Worm (Caenorhabditis elegans) whole organism, L1 larva: ENCODE measurements around the gene marg-1.

Experiments used
- C34B4.2 ChIP-seq: sonication (generic microtip); optimal IDR thresholded peaks from 2 replicates; lab custom pipeline; 2017; ENCODE audit warnings: mild to moderate bottlenecking, missing genetic modification characterization, missing compliant biosample characterization
- alr-1 ChIP-seq: fragments of 200-800 bp; sonication (Bioruptor generic); optimal IDR thresholded peaks from 2 replicates; lab custom pipeline; 2018; ENCODE audit warnings: borderline replicate concordance, mild to moderate bottlenecking, missing genetic modification characterization, missing compliant biosample characterization
- aly-2 ChIP-seq: fragments of 150-350 bp; optimal IDR thresholded peaks from 2 replicates; lab custom pipeline; 2014; ENCODE audit warnings: missing biosample characterization, missing genetic modification characterization
- blmp-1 ChIP-seq: fragments of 150-350 bp; optimal IDR thresholded peaks from 2 replicates; lab custom pipeline; 2014; ENCODE audit warnings: missing biosample characterization, missing genetic modification characterization
- ceh-82 ChIP-seq, 3 experiments: fragments of 150-350 bp in 1 of 3; sonication (generic microtip) in 2 of 3; optimal IDR thresholded peaks; 2 replicates each; lab custom pipeline; 2014 to 2017; ENCODE audit warnings: missing biosample characterization in 3 of 3, missing genetic modification characterization in 3 of 3
- ceh-88 ChIP-seq: fragments of 200-800 bp; sonication (Bioruptor generic); IDR thresholded peaks from 2 replicates; pipeline ENCODE4 v1.3.6; 2022; ENCODE audit warnings: missing genetic modification characterization, missing compliant biosample characterization
- dsc-1 ChIP-seq: sonication (generic microtip); optimal IDR thresholded peaks from 2 replicates; lab custom pipeline; 2016; ENCODE audit warnings: mild to moderate bottlenecking, missing genetic modification characterization, missing compliant biosample characterization
- efl-1 ChIP-seq, 4 experiments: fragments of 150-350 bp; optimal IDR thresholded peaks in 3 of 4; peaks in 1 of 4; 1 replicate in 1 of 4; 2 replicates in 3 of 4; lab custom pipeline; 2014; ENCODE audit warnings: missing biosample characterization in 2 of 4, missing genetic modification characterization in 2 of 4, missing genetic modification reagents in 2 of 4
- efl-3 ChIP-seq: fragments of 200-800 bp; sonication (Bioruptor generic); optimal IDR thresholded peaks from 2 replicates; lab custom pipeline; 2018; ENCODE audit warnings: mild to moderate bottlenecking, missing genetic modification characterization, missing compliant biosample characterization
- egl-13 ChIP-seq: sonication (generic microtip); optimal IDR thresholded peaks from 2 replicates; lab custom pipeline; 2016; ENCODE audit warnings: missing genotype, missing genetic modification reagents, missing genetic modification characterization, missing compliant biosample characterization
- egl-27 ChIP-seq, 2 experiments: fragments of 150-350 bp in 1 of 2; sonication (generic microtip); optimal IDR thresholded peaks; 3 replicates each; lab custom pipeline; 2017 to 2018; ENCODE audit warnings: missing biosample characterization in 2 of 2, missing genetic modification characterization in 2 of 2, missing genetic modification reagents in 2 of 2
- elt-2 ChIP-seq: sonication (generic microtip); optimal IDR thresholded peaks from 2 replicates; lab custom pipeline; 2016; ENCODE audit warnings: missing genetic modification characterization, mild to moderate bottlenecking, inconsistent platforms, missing compliant biosample characterization, missing genetic modification reagents
- elt-3 ChIP-seq, 6 experiments: fragments of 150-350 bp in 1 of 6; sonication (generic microtip); optimal IDR thresholded peaks; 2 replicates each; lab custom pipeline; 2017 to 2018; ENCODE audit warnings: missing biosample characterization in 6 of 6, missing genetic modification characterization in 6 of 6, inconsistent platforms in 1 of 6
- ets-5 ChIP-seq: fragments of 200-800 bp; sonication (Bioruptor generic); IDR thresholded peaks from 2 replicates; pipeline ENCODE4 v1.3.6; 2022; ENCODE audit warnings: missing genetic modification characterization, missing compliant biosample characterization
- fkh-10 ChIP-seq: sonication (generic microtip); optimal IDR thresholded peaks from 2 replicates; lab custom pipeline; 2017; ENCODE audit warnings: missing biosample characterization, missing genetic modification reagents, missing genetic modification characterization
- fkh-4 ChIP-seq: sonication (generic microtip); optimal IDR thresholded peaks from 2 replicates; lab custom pipeline; 2016; ENCODE audit warnings: missing compliant biosample characterization, missing genetic modification characterization, borderline replicate concordance
- grh-1 ChIP-seq: fragments of 200-800 bp; sonication (Bioruptor generic); IDR thresholded peaks from 2 replicates; pipeline ENCODE4 v1.3.6; 2022; ENCODE audit warnings: missing genetic modification reagents, missing genetic modification characterization, missing compliant biosample characterization
- hpl-2 ChIP-seq: fragments of 150-350 bp; optimal IDR thresholded peaks from 2 replicates; lab custom pipeline; 2014; ENCODE audit warnings: missing biosample characterization, missing genetic modification reagents, missing genetic modification characterization
- isw-1 ChIP-seq: fragments of 200-800 bp; sonication (Bioruptor generic); IDR thresholded peaks from 2 replicates; pipeline ENCODE4 v1.3.6; 2022; ENCODE audit warnings: missing genetic modification characterization, missing compliant biosample characterization
- lin-14 ChIP-seq: fragments of 200-800 bp; sonication (Bioruptor generic); optimal IDR thresholded peaks from 2 replicates; lab custom pipeline; 2018; ENCODE audit warnings: mild to moderate bottlenecking, missing genetic modification characterization, moderate library complexity, missing compliant biosample characterization
- lin-35 ChIP-seq, 2 experiments: fragments of 150-350 bp; optimal IDR thresholded peaks; 2 replicates each; lab custom pipeline; 2014; ENCODE audit warnings: missing biosample characterization in 2 of 2, missing genetic modification characterization in 2 of 2, missing genetic modification reagents in 2 of 2
- lsy-2 ChIP-seq, 2 experiments: fragments of 150-350 bp; optimal IDR thresholded peaks; 2 replicates each; lab custom pipeline; 2014; ENCODE audit warnings: missing biosample characterization in 2 of 2, missing genetic modification characterization in 2 of 2
- mdl-1 ChIP-seq, 2 experiments: fragments of 150-350 bp; optimal IDR thresholded peaks; 2 replicates each; lab custom pipeline; 2014 to 2017; ENCODE audit warnings: missing biosample characterization in 2 of 2, missing genetic modification characterization in 2 of 2, inconsistent platforms in 1 of 2
- mef-2 ChIP-seq: fragments of 150-350 bp; optimal IDR thresholded peaks from 2 replicates; lab custom pipeline; 2014; ENCODE audit warnings: missing biosample characterization, missing genetic modification characterization
- nhr-12 ChIP-seq: sonication (generic microtip); optimal IDR thresholded peaks from 2 replicates; lab custom pipeline; 2017; ENCODE audit warnings: missing biosample characterization, missing genetic modification characterization
- nhr-19 ChIP-seq: fragments of 200-800 bp; sonication (Bioruptor generic); conservative IDR thresholded peaks from 2 replicates; pipeline ENCODE4 v1.3.6; 2022; ENCODE audit warnings: missing genetic modification characterization, missing compliant biosample characterization
- nhr-20 ChIP-seq: sonication (generic microtip); optimal IDR thresholded peaks from 2 replicates; lab custom pipeline; 2016; ENCODE audit warnings: mild to moderate bottlenecking, missing genetic modification characterization, missing compliant biosample characterization
- nhr-28 ChIP-seq: fragments of 150-350 bp; optimal IDR thresholded peaks from 2 replicates; lab custom pipeline; 2014; ENCODE audit warnings: missing biosample characterization, missing genetic modification characterization
- nhr-47 ChIP-seq: sonication (generic microtip); optimal IDR thresholded peaks from 2 replicates; lab custom pipeline; 2016; ENCODE audit warnings: mild to moderate bottlenecking, missing genetic modification characterization, moderate library complexity, missing compliant biosample characterization
- nhr-71 ChIP-seq: sonication (generic microtip); optimal IDR thresholded peaks from 2 replicates; lab custom pipeline; 2016; ENCODE audit warnings: mild to moderate bottlenecking, missing genetic modification characterization, moderate library complexity, missing compliant biosample characterization
- nhr-84 ChIP-seq: sonication (generic microtip); optimal IDR thresholded peaks from 2 replicates; lab custom pipeline; 2017; ENCODE audit warnings: missing biosample characterization, missing genetic modification characterization
- nhr-85 ChIP-seq: sonication (generic microtip); peaks from one replicate; lab custom pipeline; 2016; ENCODE audit warnings: missing genetic modification characterization, inconsistent platforms, missing compliant biosample characterization
- nhr-90 ChIP-seq: sonication (generic microtip); optimal IDR thresholded peaks from 2 replicates; lab custom pipeline; 2016; ENCODE audit warnings: mild to moderate bottlenecking, missing genetic modification characterization, missing compliant biosample characterization; ENCODE audit not compliant: poor library complexity
- pax-3 ChIP-seq: fragments of 200-800 bp; sonication (Bioruptor generic); optimal IDR thresholded peaks from 2 replicates; lab custom pipeline; 2018; ENCODE audit warnings: mild to moderate bottlenecking, missing genetic modification characterization, moderate library complexity, missing compliant biosample characterization
- pqm-1 ChIP-seq: sonication (generic microtip); optimal IDR thresholded peaks from 3 replicates; lab custom pipeline; 2017; ENCODE audit warnings: missing biosample characterization, missing genetic modification characterization
- rnt-1 ChIP-seq: sonication (generic microtip); optimal IDR thresholded peaks from 2 replicates; lab custom pipeline; 2016; ENCODE audit warnings: mild to moderate bottlenecking, missing genetic modification characterization, moderate library complexity, missing compliant biosample characterization
- snu-23 ChIP-seq: sonication (generic microtip); optimal IDR thresholded peaks from 2 replicates; lab custom pipeline; 2016; ENCODE audit warnings: missing genetic modification characterization, missing compliant biosample characterization
- unc-86 ChIP-seq: sonication (generic microtip); optimal IDR thresholded peaks from 2 replicates; lab custom pipeline; 2016; ENCODE audit warnings: missing genetic modification characterization, missing compliant biosample characterization
- vab-15 ChIP-seq: sonication (generic microtip); optimal IDR thresholded peaks from 2 replicates; lab custom pipeline; 2017; ENCODE audit warnings: missing genotype, mild to moderate bottlenecking, missing genetic modification characterization, missing compliant biosample characterization
- xbp-1 ChIP-seq: sonication (generic microtip); optimal IDR thresholded peaks from 2 replicates; lab custom pipeline; 2016; ENCODE audit warnings: missing genetic modification characterization, missing compliant biosample characterization
- ztf-11 ChIP-seq, 2 experiments: sonication (generic microtip); optimal IDR thresholded peaks; 2 replicates each; lab custom pipeline; 2016 to 2017; ENCODE audit warnings: missing genetic modification characterization in 2 of 2, missing biosample characterization in 1 of 2, missing compliant biosample characterization in 1 of 2

marg-1 gene

DNA sequence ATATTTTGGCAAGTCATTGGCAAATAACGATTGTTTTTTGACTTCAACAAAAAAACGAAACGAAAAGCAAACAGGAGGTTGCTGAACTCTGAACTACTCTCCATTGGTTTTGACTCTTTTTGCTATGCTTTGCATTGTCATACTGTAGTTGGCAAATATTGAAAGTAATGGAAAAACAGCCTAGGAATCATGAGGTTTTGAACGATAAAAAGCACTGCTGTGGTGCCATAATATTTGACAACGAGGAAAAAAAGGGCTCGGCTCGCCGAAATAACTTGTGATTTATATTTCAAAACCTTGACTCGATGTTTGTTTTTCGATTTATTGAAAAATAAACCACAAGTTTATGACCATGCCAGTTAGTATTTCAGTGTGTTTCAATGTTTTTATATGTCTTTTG is 38.8 kb upstream of the marg-1 start (continued):
- TF ChIP-seq egl-13 (tag; lab: Kevin White, UChicago) (no peak), snu-23 (GFP tag; lab: Kevin White, UChicago) (no peak), unc-86 (tag; lab: Kevin White, UChicago) (no peak), elt-2 (no peak), C34B4.2 (no peak), ets-5 (GFP tag; lab: Robert Waterston, UW) (no peak), xbp-1 (tag; lab: Kevin White, UChicago) (no peak), isw-1 (no peak), ceh-88 (no peak), rnt-1 (no peak), dsc-1 (tag; lab: Kevin White, UChicago) (no peak), grh-1 (GFP tag; lab: Robert Waterston, UW) (no peak), ceh-82 (tag; optimal IDR thresholded peaks at IDR 0.05; lab: Kevin White, UChicago) (no peak), nhr-12 (no peak), aly-2 (tag; lab: Kevin White, UChicago) (no peak), efl-1 (optimal IDR thresholded peaks at IDR 0.05; lab: Kevin White, UChicago) (no peak), efl-1 (GFP tag; optimal IDR thresholded peaks at IDR 0.05 in 1 of 2; lab: Kevin White, UChicago) (peak in 1 of 2 experiments; percentile 66), fkh-10 (GFP tag; lab: Kevin White, UChicago) (no peak), mef-2 (tag; lab: Kevin White, UChicago) (no peak)

DNA sequence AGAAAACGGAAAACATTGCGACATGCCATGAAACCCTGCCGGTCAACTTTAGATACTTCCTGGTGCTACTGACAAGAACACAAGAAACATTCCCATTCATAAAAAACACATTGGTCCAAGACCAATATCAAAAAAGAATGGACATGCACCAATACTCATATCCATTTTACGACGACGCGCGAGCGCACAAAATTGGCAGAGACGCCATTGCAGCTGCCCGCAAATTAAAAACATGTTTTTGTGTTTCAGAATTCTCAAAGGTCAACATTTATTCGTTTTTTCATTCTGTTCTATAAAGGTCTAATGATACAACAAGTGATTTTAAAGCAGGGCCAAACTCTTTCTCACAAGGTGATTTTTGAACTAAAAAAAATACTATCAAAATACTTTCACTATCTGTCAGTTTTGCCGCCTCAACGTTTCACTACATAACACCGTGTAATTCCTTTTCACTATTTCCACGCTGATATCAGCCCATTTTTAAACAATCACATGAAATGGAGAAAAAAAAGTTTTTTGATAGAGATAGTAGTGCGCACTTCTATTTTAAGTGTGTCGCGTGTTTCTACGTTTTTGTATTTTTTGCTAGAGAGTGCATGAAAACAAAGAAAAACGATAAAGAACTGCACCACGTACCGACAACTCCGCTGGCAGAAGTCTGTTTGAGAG is 38.0 kb upstream of the marg-1 start:
- TF ChIP-seq elt-3 (tag; optimal IDR thresholded peaks at IDR 0.05; lab: Kevin White, UChicago) (peak in 4 of 6 experiments; percentile 16 to 63 (median 30)), elt-2 (peak; percentile 84), blmp-1 (tag; lab: Kevin White, UChicago) (peak; percentile 76), vab-15 (tag; lab: Kevin White, UChicago) (no peak), lin-35 (GFP tag; optimal IDR thresholded peaks at IDR 0.05; lab: Kevin White, UChicago) (peak in 1 of 2 experiments; percentile 39), nhr-85 (tag; lab: Kevin White, UChicago) (peak; percentile 40), ztf-11 (tag; optimal IDR thresholded peaks at IDR 0.05; lab: Kevin White, UChicago) (no peak), efl-3 (GFP tag; lab: Kevin White, UChicago) (no peak), pqm-1 (tag; lab: Kevin White, UChicago) (peak; percentile 14), nhr-19 (peak; percentile 3; the same call in 1 of the 2 replicates), hpl-2 (GFP tag; lab: Kevin White, UChicago) (peak; percentile 37), dsc-1 (tag; lab: Kevin White, UChicago) (peak; percentile 90), lin-14 (GFP tag; lab: Kevin White, UChicago) (peak; percentile 41), snu-23 (GFP tag; lab: Kevin White, UChicago) (peak; percentile 32), egl-27 (tag; optimal IDR thresholded peaks at IDR 0.05; lab: Kevin White, UChicago) (no peak), fkh-4 (tag; lab: Kevin White, UChicago) (peak; percentile 40), nhr-90 (tag; lab: Kevin White, UChicago) (peak; percentile 6), mdl-1 (tag; optimal IDR thresholded peaks at IDR 0.05; lab: Kevin White, UChicago) (peak in 1 of 2 experiments; percentile 35), lsy-2 (tag; optimal IDR thresholded peaks at IDR 0.05; lab: Kevin White, UChicago) (no peak), nhr-71 (peak; percentile 53), fkh-10 (GFP tag; lab: Kevin White, UChicago) (no peak), nhr-47 (tag; lab: Kevin White, UChicago) (no peak), nhr-20 (tag; lab: Kevin White, UChicago) (peak; percentile 43)

- TF ChIP-seq fkh-4 (tag; lab: Kevin White, UChicago) (no peak), pax-3 (no peak), nhr-84 (tag; lab: Kevin White, UChicago) (no peak), aly-2 (tag; lab: Kevin White, UChicago) (no peak), blmp-1 (tag; lab: Kevin White, UChicago) (no peak), nhr-28 (tag; lab: Kevin White, UChicago) (no peak), alr-1 (tag; lab: Kevin White, UChicago) (no peak)
Measured at ce11 chrX:3814827-3815226, 33.9 kb upstream of the marg-1 start.
